Worm (Caenorhabditis elegans) whole organism, L2 larva: ENCODE data around the gene C18D1.2.

ENCODE experiments used
- C34F6.9 ChIP-seq: fragments of 150-350 bp; optimal IDR thresholded peaks from 2 replicates; lab custom pipeline; 2014; ENCODE audit warnings: missing biosample characterization, missing genetic modification characterization
- F13H6.1 ChIP-seq: sonication (generic microtip); optimal IDR thresholded peaks from 2 replicates; lab custom pipeline; 2016; ENCODE audit warnings: missing genetic modification characterization, missing compliant biosample characterization
- R02D3.7 ChIP-seq: fragments of 150-350 bp; optimal IDR thresholded peaks from 2 replicates; lab custom pipeline; 2014; ENCODE audit warnings: missing biosample characterization, missing genetic modification characterization
- Y55F3AM.14 ChIP-seq: fragments of 200-800 bp; sonication (Bioruptor generic); optimal IDR thresholded peaks from 2 replicates; lab custom pipeline; 2018; ENCODE audit warnings: mild to moderate bottlenecking, missing genetic modification characterization, missing compliant biosample characterization
- ZK546.5 ChIP-seq: sonication (generic microtip); optimal IDR thresholded peaks from 2 replicates; lab custom pipeline; 2017; ENCODE audit warnings: missing biosample characterization, missing genetic modification characterization
- aly-2 ChIP-seq: fragments of 150-350 bp; optimal IDR thresholded peaks from 2 replicates; lab custom pipeline; 2014; ENCODE audit warnings: missing biosample characterization, missing genetic modification characterization
- ama-1 ChIP-seq: fragments of 150-350 bp; optimal IDR thresholded peaks from 2 replicates; lab custom pipeline; 2018; ENCODE audit warnings: inconsistent platforms
- blmp-1 ChIP-seq: sonication (generic microtip); optimal IDR thresholded peaks from 2 replicates; lab custom pipeline; 2017; ENCODE audit warnings: missing genetic modification characterization, mild to moderate bottlenecking, missing compliant biosample characterization, antibody characterized with exemption, moderate library complexity; ENCODE audit not compliant: insufficient read depth
- ceh-16 ChIP-seq: fragments of 150-350 bp; optimal IDR thresholded peaks from 2 replicates; lab custom pipeline; 2014; ENCODE audit warnings: missing biosample characterization, missing genetic modification characterization
- crh-2 ChIP-seq: sonication (generic microtip); optimal IDR thresholded peaks from 2 replicates; lab custom pipeline; 2017; ENCODE audit warnings: missing biosample characterization, missing genetic modification characterization
- dmd-4 ChIP-seq: sonication (generic microtip); optimal IDR thresholded peaks from 2 replicates; lab custom pipeline; 2017; ENCODE audit warnings: missing biosample characterization, missing genetic modification characterization
- elt-1 ChIP-seq: fragments of 150-350 bp; optimal IDR thresholded peaks from 2 replicates; lab custom pipeline; 2014; ENCODE audit warnings: missing biosample characterization, missing genetic modification characterization
- elt-3 ChIP-seq: sonication (generic microtip); optimal IDR thresholded peaks from 2 replicates; lab custom pipeline; 2017; ENCODE audit warnings: missing biosample characterization, missing genetic modification characterization
- fos-1 ChIP-seq: fragments of 150-350 bp; optimal IDR thresholded peaks from 2 replicates; lab custom pipeline; 2014; ENCODE audit warnings: missing biosample characterization, missing genetic modification characterization
- gmeb-1 ChIP-seq: fragments of 150-350 bp; optimal IDR thresholded peaks from 2 replicates; lab custom pipeline; 2014; ENCODE audit warnings: missing biosample characterization, missing genetic modification characterization
- lin-11 ChIP-seq: fragments of 150-350 bp; sonication (generic microtip); optimal IDR thresholded peaks from 2 replicates; lab custom pipeline; 2014; ENCODE audit warnings: missing biosample characterization, missing genetic modification characterization, inconsistent platforms, mixed read lengths
- lin-13 ChIP-seq: fragments of 150-350 bp; optimal IDR thresholded peaks from 2 replicates; lab custom pipeline; 2014; ENCODE audit warnings: missing biosample characterization, missing genetic modification reagents, missing genetic modification characterization
- lin-39 ChIP-seq: fragments of 150-350 bp; optimal IDR thresholded peaks from 2 replicates; lab custom pipeline; 2014; ENCODE audit warnings: missing biosample characterization, missing genetic modification reagents, missing genetic modification characterization
- mab-5 ChIP-seq: fragments of 150-350 bp; optimal IDR thresholded peaks from 2 replicates; lab custom pipeline; 2014; ENCODE audit warnings: missing biosample characterization, missing genetic modification characterization
- mbf-1 ChIP-seq: sonication (generic microtip); optimal IDR thresholded peaks from 2 replicates; lab custom pipeline; 2017; ENCODE audit warnings: missing biosample characterization, missing genetic modification characterization
- mdl-1 ChIP-seq, 2 experiments: fragments of 150-350 bp in 1 of 2; sonication (generic microtip) in 1 of 2; optimal IDR thresholded peaks; 2 replicates each; lab custom pipeline; 2017; ENCODE audit warnings: missing biosample characterization in 2 of 2, missing genetic modification characterization in 2 of 2
- nhr-12 ChIP-seq: fragments of 150-350 bp; optimal IDR thresholded peaks from 2 replicates; lab custom pipeline; 2014; ENCODE audit warnings: missing biosample characterization, missing genetic modification characterization
- nhr-129 ChIP-seq: fragments of 150-350 bp; optimal IDR thresholded peaks from 2 replicates; lab custom pipeline; 2014; ENCODE audit warnings: missing biosample characterization, missing genetic modification characterization
- nhr-23 ChIP-seq: fragments of 150-350 bp; optimal IDR thresholded peaks from 2 replicates; lab custom pipeline; 2014; ENCODE audit warnings: missing biosample characterization, missing genetic modification reagents, missing genetic modification characterization
- nhr-25 ChIP-seq: fragments of 150-350 bp; sonication (generic microtip); optimal IDR thresholded peaks from 3 replicates; lab custom pipeline; 2014; ENCODE audit warnings: missing biosample characterization, missing genetic modification characterization
- nhr-6 ChIP-seq: fragments of 150-350 bp; optimal IDR thresholded peaks from 2 replicates; lab custom pipeline; 2014; ENCODE audit warnings: missing biosample characterization, missing genetic modification characterization
- nhr-77 ChIP-seq: fragments of 150-350 bp; optimal IDR thresholded peaks from 2 replicates; lab custom pipeline; 2014; ENCODE audit warnings: missing biosample characterization, missing genetic modification characterization
- sem-4 ChIP-seq: fragments of 150-350 bp; optimal IDR thresholded peaks from 2 replicates; lab custom pipeline; 2014; ENCODE audit warnings: missing biosample characterization, missing genetic modification reagents, missing genetic modification characterization
- sma-3 ChIP-seq: sonication (generic microtip); optimal IDR thresholded peaks from 2 replicates; lab custom pipeline; 2016; ENCODE audit warnings: missing genetic modification reagents, missing genetic modification characterization, missing compliant biosample characterization
- sma-9 ChIP-seq, 2 experiments: fragments of 150-350 bp in 1 of 2; sonication (generic microtip) in 1 of 2; optimal IDR thresholded peaks; 2 replicates each; lab custom pipeline; 2014 to 2016; ENCODE audit warnings: missing genetic modification characterization in 2 of 2, mild to moderate bottlenecking in 1 of 2, missing biosample characterization in 1 of 2, missing compliant biosample characterization in 1 of 2, missing genetic modification reagents in 1 of 2, moderate library complexity in 1 of 2
- snpc-4 ChIP-seq: fragments of 150-350 bp; optimal IDR thresholded peaks from 2 replicates; lab custom pipeline; 2014; ENCODE audit warnings: missing biosample characterization, missing genetic modification characterization
- zag-1 ChIP-seq: fragments of 150-350 bp; optimal IDR thresholded peaks from 2 replicates; lab custom pipeline; 2014; ENCODE audit warnings: missing biosample characterization, missing genetic modification characterization
- ztf-1 ChIP-seq: fragments of 200-800 bp; sonication (Bioruptor generic); conservative IDR thresholded peaks from 2 replicates; pipeline ENCODE4 v1.3.6; 2022; ENCODE audit warnings: missing genetic modification characterization, missing compliant biosample characterization
- ztf-4 ChIP-seq: fragments of 150-350 bp; optimal IDR thresholded peaks from 2 replicates; lab custom pipeline; 2014; ENCODE audit warnings: missing biosample characterization, missing genetic modification characterization

The C18D1.2 gene

ce11 chrII:10075794-10076193, 19.0 kb downstream of the C18D1.2 start:
- no peak for TF ChIP-seq nhr-12 (tag; lab: Kevin White, UChicago)
- no peak for TF ChIP-seq crh-2
- no peak for TF ChIP-seq sma-3 (GFP tag; lab: Kevin White, UChicago)
- no peak for TF ChIP-seq sem-4 (tag; lab: Kevin White, UChicago)

- no peak for TF ChIP-seq dmd-4 (tag; lab: Kevin White, UChicago)
- TF ChIP-seq mab-5 (tag; lab: Kevin White, UChicago) = no peak
- no peak for TF ChIP-seq sma-9 (GFP tag; optimal IDR thresholded peaks at IDR 0.05; lab: Kevin White, UChicago)
- no peak for TF ChIP-seq sma-9 (tag; optimal IDR thresholded peaks at IDR 0.05; lab: Kevin White, UChicago)
- no peak for TF ChIP-seq ztf-1
- no peak for TF ChIP-seq mbf-1 (tag; lab: Kevin White, UChicago)
- TF ChIP-seq ceh-16 (tag; lab: Kevin White, UChicago) = no peak
- TF ChIP-seq ZK546.5 (tag; lab: Kevin White, UChicago) = no peak
- no peak for TF ChIP-seq aly-2 (tag; lab: Kevin White, UChicago)
- TF ChIP-seq ztf-4 (tag; lab: Kevin White, UChicago) = no peak
- no peak for TF ChIP-seq blmp-1 (tag; lab: Kevin White, UChicago)
- TF ChIP-seq lin-11 = no peak
- TF ChIP-seq F13H6.1 (tag; lab: Kevin White, UChicago) = no peak
- no peak for TF ChIP-seq lin-39
- no peak for TF ChIP-seq gmeb-1 (tag; lab: Kevin White, UChicago)
- TF ChIP-seq sma-3 (GFP tag; lab: Kevin White, UChicago) = no peak
- TF ChIP-seq sem-4 (tag; lab: Kevin White, UChicago) = no peak
Measured at ce11 chrII:10084482-10084881, 27.7 kb downstream of the C18D1.2 start.

ce11 chrII:10093120-10093519, 36.3 kb downstream of the C18D1.2 start:
- no peak for TF ChIP-seq lin-13
- TF ChIP-seq elt-1 = no peak
- no peak for TF ChIP-seq lin-39
- TF ChIP-seq nhr-23 (tag; lab: Kevin White, UChicago) = no peak
- no peak for TF ChIP-seq fos-1 (tag; lab: Kevin White, UChicago)
- no peak for TF ChIP-seq crh-2
- no peak for TF ChIP-seq R02D3.7 (tag; lab: Kevin White, UChicago)
- TF ChIP-seq Y55F3AM.14 (GFP tag; lab: Kevin White, UChicago) = no peak
- TF ChIP-seq nhr-77 (tag; lab: Kevin White, UChicago) = no peak
- no peak for TF ChIP-seq elt-3 (tag; lab: Kevin White, UChicago)
- TF ChIP-seq mdl-1 (tag; optimal IDR thresholded peaks at IDR 0.05; lab: Kevin White, UChicago) = no peak
- TF ChIP-seq ZK546.5 (tag; lab: Kevin White, UChicago) = no peak
- no peak for TF ChIP-seq aly-2 (tag; lab: Kevin White, UChicago)

ce11 chrII:10094190-10094923, 37.6 kb downstream of the C18D1.2 start, which contains the start of gene lact-2:
TSS of gene lact-2 (plus strand) at chrII:10094873.
- no peak for TF ChIP-seq nhr-77 (tag; lab: Kevin White, UChicago)
- TF ChIP-seq gmeb-1 (tag; lab: Kevin White, UChicago) = no peak
- TF ChIP-seq zag-1 (tag; lab: Kevin White, UChicago) = no peak
- TF ChIP-seq aly-2 (tag; lab: Kevin White, UChicago) = no peak
- no peak for TF ChIP-seq sem-4 (tag; lab: Kevin White, UChicago)
- TF ChIP-seq nhr-6 = no peak
- TF ChIP-seq nhr-25 (tag; lab: Kevin White, UChicago) = no peak
- peak; percentile 96 for TF ChIP-seq fos-1 (tag; lab: Kevin White, UChicago)
- TF ChIP-seq nhr-129 (tag; lab: Kevin White, UChicago) = no peak
- TF ChIP-seq crh-2 = peak; percentile 7
- no peak for TF ChIP-seq ama-1 (lab: Kevin White, UChicago)
- TF ChIP-seq elt-1 = no peak
- no peak for TF ChIP-seq dmd-4 (tag; lab: Kevin White, UChicago)
- TF ChIP-seq C34F6.9 (tag; lab: Kevin White, UChicago) = no peak

ce11 chrII:10095224-10095623, 38.4 kb downstream of the C18D1.2 start:
- TF ChIP-seq snpc-4 (tag; lab: Kevin White, UChicago) = no peak
- TF ChIP-seq fos-1 (tag; lab: Kevin White, UChicago) = peak; percentile 72
